Worm (Caenorhabditis elegans): ENCODE measurements around the gene try-5.

ce11 chrV:9314408-9314807 is 32.4 kb upstream of the try-5 start:
- TF ChIP-seq zag-1 (tag; optimal IDR thresholded peaks at IDR 0.05): no peak
- no peak for TF ChIP-seq nhr-90 (tag; optimal IDR thresholded peaks at IDR 0.05; ENCODE audit: poor library complexity)
- TF ChIP-seq nhr-237 (tag; optimal IDR thresholded peaks at IDR 0.05): no peak

Measured in whole organism, L1 larva.